Worm (Caenorhabditis elegans): ENCODE measurements around the gene srg-45.

- no peak for TF ChIP-seq ama-1 (optimal IDR thresholded peaks at IDR 0.05)
- TF ChIP-seq ceh-36 (tag; optimal IDR thresholded peaks at IDR 0.05), result no peak
- TF ChIP-seq scrt-1 (GFP tag; IDR thresholded peaks at IDR 0.05), result no peak
- no peak for TF ChIP-seq tbx-37 (GFP tag; conservative IDR thresholded peaks at IDR 0.05)
- TF ChIP-seq ets-7 (tag; optimal IDR thresholded peaks at IDR 0.05), result no peak
- no peak for TF ChIP-seq hmg-4 (GFP tag; optimal IDR thresholded peaks at IDR 0.05)
- TF ChIP-seq B0310.2 (tag; optimal IDR thresholded peaks at IDR 0.05), result no peak
- TF ChIP-seq hnd-1 (tag; optimal IDR thresholded peaks at IDR 0.05), result no peak
Measured at ce11 chrV:12271495-12271894, 35.8 kb upstream of the srg-45 start, which contains the start of the genes tsfm-1 and capg-2.
